Worm (Caenorhabditis elegans) whole organism, late embryonic: ENCODE data around the gene R160.2.

Source experiments
- C08G9.2 ChIP-seq: sonication (generic microtip); optimal IDR thresholded peaks from 2 replicates; lab custom pipeline; 2016; ENCODE audit warnings: mild to moderate bottlenecking, missing genetic modification characterization, moderate library complexity, missing compliant biosample characterization
- F13H6.1 ChIP-seq: sonication (generic microtip); optimal IDR thresholded peaks from 2 replicates; lab custom pipeline; 2016; ENCODE audit warnings: missing genetic modification characterization, missing compliant biosample characterization
- K02D7.2 ChIP-seq: sonication (generic microtip); optimal IDR thresholded peaks from 2 replicates; lab custom pipeline; 2017; ENCODE audit warnings: mild to moderate bottlenecking, missing genetic modification characterization, missing compliant biosample characterization
- Y22D7AL.16 ChIP-seq: sonication (generic microtip); optimal IDR thresholded peaks from 2 replicates; lab custom pipeline; 2016; ENCODE audit warnings: missing genetic modification characterization, missing compliant biosample characterization
- ahr-1 ChIP-seq: sonication (generic microtip); optimal IDR thresholded peaks from 2 replicates; lab custom pipeline; 2016; ENCODE audit warnings: missing genetic modification characterization, missing compliant biosample characterization
- ama-1 ChIP-seq: fragments of 150-350 bp; optimal IDR thresholded peaks from 2 replicates; lab custom pipeline; 2014
- ceh-14 ChIP-seq: sonication (generic microtip); optimal IDR thresholded peaks from 2 replicates; lab custom pipeline; 2016; ENCODE audit warnings: missing genotype, missing genetic modification characterization, missing compliant biosample characterization
- ceh-18 ChIP-seq: sonication (generic microtip); optimal IDR thresholded peaks from 2 replicates; lab custom pipeline; 2016; ENCODE audit warnings: missing genetic modification characterization, missing compliant biosample characterization
- ceh-2 ChIP-seq: sonication (generic microtip); optimal IDR thresholded peaks from 2 replicates; lab custom pipeline; 2016; ENCODE audit warnings: missing genotype, missing genetic modification characterization, missing compliant biosample characterization
- ceh-24 ChIP-seq: sonication (generic microtip); optimal IDR thresholded peaks from 2 replicates; lab custom pipeline; 2016; ENCODE audit warnings: mild to moderate bottlenecking, missing genetic modification characterization, missing compliant biosample characterization
- ceh-30 ChIP-seq: fragments of 150-350 bp; optimal IDR thresholded peaks from 2 replicates; lab custom pipeline; 2014; ENCODE audit warnings: missing biosample characterization, missing genetic modification characterization
- ceh-31 ChIP-seq: sonication (generic microtip); optimal IDR thresholded peaks from 2 replicates; lab custom pipeline; 2016; ENCODE audit warnings: missing genetic modification characterization, missing compliant biosample characterization
- ceh-34 ChIP-seq: sonication (generic microtip); optimal IDR thresholded peaks from 2 replicates; lab custom pipeline; 2016; ENCODE audit warnings: mild to moderate bottlenecking, missing genetic modification characterization, missing compliant biosample characterization
- ceh-45 ChIP-seq: fragments of 200-800 bp; sonication (Bioruptor generic); IDR thresholded peaks from 2 replicates; pipeline ENCODE4 v1.3.6; 2022; ENCODE audit warnings: missing genetic modification reagents, missing genetic modification characterization, missing compliant biosample characterization
- ceh-48 ChIP-seq: sonication (generic microtip); optimal IDR thresholded peaks from 2 replicates; lab custom pipeline; 2016; ENCODE audit warnings: missing genetic modification characterization, inconsistent platforms, missing compliant biosample characterization
- ceh-6 ChIP-seq: fragments of 200-800 bp; sonication (Bioruptor generic); optimal IDR thresholded peaks from 2 replicates; lab custom pipeline; 2018; ENCODE audit warnings: mild to moderate bottlenecking, missing genetic modification characterization, missing compliant biosample characterization
- ceh-9 ChIP-seq: sonication (generic microtip); optimal IDR thresholded peaks from 2 replicates; lab custom pipeline; 2016; ENCODE audit warnings: mild to moderate bottlenecking, missing genetic modification characterization, inconsistent platforms, missing compliant biosample characterization
- che-1 ChIP-seq: sonication (generic microtip); optimal IDR thresholded peaks from 2 replicates; lab custom pipeline; 2016; ENCODE audit warnings: mild to moderate bottlenecking, missing genetic modification characterization, missing compliant biosample characterization
- dmd-4 ChIP-seq: sonication (generic microtip); optimal IDR thresholded peaks from 2 replicates; lab custom pipeline; 2016; ENCODE audit warnings: borderline replicate concordance, missing genetic modification characterization, missing compliant biosample characterization
- dve-1 ChIP-seq: sonication (generic microtip); optimal IDR thresholded peaks from 2 replicates; lab custom pipeline; 2017; ENCODE audit warnings: antibody characterized with exemption, mild to moderate bottlenecking, missing genetic modification characterization, missing compliant biosample characterization
- elt-2 ChIP-seq: sonication (generic microtip); optimal IDR thresholded peaks from 2 replicates; lab custom pipeline; 2016; ENCODE audit warnings: missing genetic modification reagents, missing genetic modification characterization, missing compliant biosample characterization
- elt-4 ChIP-seq: sonication (generic microtip); optimal IDR thresholded peaks from 2 replicates; lab custom pipeline; 2016; ENCODE audit warnings: missing genetic modification characterization, missing compliant biosample characterization
- eyg-1 ChIP-seq: sonication (generic microtip); optimal IDR thresholded peaks from 2 replicates; lab custom pipeline; 2016; ENCODE audit warnings: missing genotype, missing genetic modification characterization, missing compliant biosample characterization
- fkh-10 ChIP-seq: fragments of 150-350 bp; optimal IDR thresholded peaks from 2 replicates; lab custom pipeline; 2014; ENCODE audit warnings: missing biosample characterization, missing genetic modification reagents, missing genetic modification characterization
- fkh-6 ChIP-seq: sonication (generic microtip); optimal IDR thresholded peaks from 2 replicates; lab custom pipeline; 2016; ENCODE audit warnings: missing genetic modification characterization, missing compliant biosample characterization
- gmeb-2 ChIP-seq: sonication (generic microtip); optimal IDR thresholded peaks from 2 replicates; lab custom pipeline; 2016; ENCODE audit warnings: missing genetic modification characterization, inconsistent platforms, missing compliant biosample characterization
- hlh-13 ChIP-seq: fragments of 200-800 bp; sonication (Bioruptor generic); optimal IDR thresholded peaks from 2 replicates; lab custom pipeline; 2018; ENCODE audit warnings: mild to moderate bottlenecking, missing genetic modification characterization, missing compliant biosample characterization
- hlh-15 ChIP-seq: sonication (generic microtip); optimal IDR thresholded peaks from 2 replicates; lab custom pipeline; 2016; ENCODE audit warnings: missing genetic modification characterization, missing compliant biosample characterization
- hlh-30 ChIP-seq: sonication (generic microtip); optimal IDR thresholded peaks from 2 replicates; lab custom pipeline; 2017; ENCODE audit warnings: antibody characterized with exemption, missing genetic modification characterization, missing compliant biosample characterization; ENCODE audit not compliant: insufficient read depth
- hlh-6 ChIP-seq: sonication (generic microtip); optimal IDR thresholded peaks from 2 replicates; lab custom pipeline; 2016; ENCODE audit warnings: missing genotype, missing genetic modification characterization, missing compliant biosample characterization
- lin-11 ChIP-seq: fragments of 200-800 bp; sonication (Bioruptor generic); optimal IDR thresholded peaks from 2 replicates; lab custom pipeline; 2018; ENCODE audit warnings: mild to moderate bottlenecking, missing genetic modification characterization, missing compliant biosample characterization
- madf-2 ChIP-seq: sonication (generic microtip); optimal IDR thresholded peaks from 2 replicates; lab custom pipeline; 2017; ENCODE audit warnings: missing genetic modification characterization, missing compliant biosample characterization
- mec-3 ChIP-seq: sonication (generic microtip); optimal IDR thresholded peaks from 2 replicates; lab custom pipeline; 2016; ENCODE audit warnings: borderline replicate concordance, missing genetic modification characterization, missing compliant biosample characterization
- nfya-1 ChIP-seq: sonication (generic microtip); optimal IDR thresholded peaks from 2 replicates; lab custom pipeline; 2017; ENCODE audit warnings: missing genetic modification characterization, mild to moderate bottlenecking, missing compliant biosample characterization, antibody characterized with exemption, moderate library complexity
- nhr-11 ChIP-seq: fragments of 150-350 bp; optimal IDR thresholded peaks from 2 replicates; lab custom pipeline; 2014; ENCODE audit warnings: missing biosample characterization, missing genetic modification characterization
- nhr-232 ChIP-seq: sonication (generic microtip); optimal IDR thresholded peaks from 2 replicates; lab custom pipeline; 2016; ENCODE audit warnings: missing genetic modification characterization, missing compliant biosample characterization
- npax-4 ChIP-seq: sonication (generic microtip); optimal IDR thresholded peaks from 2 replicates; lab custom pipeline; 2016; ENCODE audit warnings: missing genetic modification characterization, missing compliant biosample characterization
- odd-2 ChIP-seq: sonication (generic microtip); optimal IDR thresholded peaks from 2 replicates; lab custom pipeline; 2017; ENCODE audit warnings: antibody characterized with exemption, mild to moderate bottlenecking, missing genetic modification characterization, missing compliant biosample characterization
- pag-3 ChIP-seq: sonication (generic microtip); optimal IDR thresholded peaks from 2 replicates; lab custom pipeline; 2016; ENCODE audit warnings: missing compliant biosample characterization, missing genetic modification characterization, borderline replicate concordance
- pat-9 ChIP-seq: fragments of 200-800 bp; sonication (Bioruptor generic); optimal IDR thresholded peaks from 2 replicates; lab custom pipeline; 2018; ENCODE audit warnings: mild to moderate bottlenecking, missing genetic modification characterization, moderate library complexity, missing compliant biosample characterization
- pax-1 ChIP-seq: fragments of 150-350 bp; optimal IDR thresholded peaks from 2 replicates; lab custom pipeline; 2014; ENCODE audit warnings: missing biosample characterization, missing genetic modification characterization
- pha-2 ChIP-seq: sonication (generic microtip); optimal IDR thresholded peaks from 2 replicates; lab custom pipeline; 2017; ENCODE audit warnings: mild to moderate bottlenecking, missing genetic modification characterization, missing compliant biosample characterization
- pqm-1 ChIP-seq: sonication (generic microtip); optimal IDR thresholded peaks from 2 replicates; lab custom pipeline; 2016; ENCODE audit warnings: missing genetic modification characterization, missing compliant biosample characterization
- pros-1 ChIP-seq: fragments of 150-350 bp; optimal IDR thresholded peaks from 2 replicates; lab custom pipeline; 2014; ENCODE audit warnings: missing biosample characterization, missing genetic modification reagents, missing genetic modification characterization
- ref-2 ChIP-seq: sonication (generic microtip); optimal IDR thresholded peaks from 2 replicates; lab custom pipeline; 2016; ENCODE audit warnings: missing genetic modification characterization, missing compliant biosample characterization
- rnt-1 ChIP-seq: sonication (generic microtip); optimal IDR thresholded peaks from 2 replicates; lab custom pipeline; 2016; ENCODE audit warnings: missing genetic modification characterization, missing compliant biosample characterization
- sox-2 ChIP-seq: fragments of 200-800 bp; sonication (Bioruptor generic); IDR thresholded peaks from 2 replicates; pipeline ENCODE4 v1.3.6; 2022; ENCODE audit warnings: missing genetic modification reagents, missing genetic modification characterization, missing compliant biosample characterization
- syd-9 ChIP-seq: sonication (generic microtip); optimal IDR thresholded peaks from 2 replicates; lab custom pipeline; 2016; ENCODE audit warnings: mild to moderate bottlenecking, missing genetic modification characterization, moderate library complexity, missing compliant biosample characterization
- tbx-2 ChIP-seq: sonication (generic microtip); optimal IDR thresholded peaks from 2 replicates; lab custom pipeline; 2016; ENCODE audit warnings: missing genetic modification characterization, missing compliant biosample characterization
- tbx-7 ChIP-seq: sonication (generic microtip); optimal IDR thresholded peaks from 2 replicates; lab custom pipeline; 2016; ENCODE audit warnings: missing genotype, missing genetic modification characterization, missing compliant biosample characterization
- unc-55 ChIP-seq: sonication (generic microtip); optimal IDR thresholded peaks from 2 replicates; lab custom pipeline; 2017; ENCODE audit warnings: missing biosample characterization, missing genetic modification reagents, missing genetic modification characterization
- unc-86 ChIP-seq: sonication (generic microtip); optimal IDR thresholded peaks from 2 replicates; lab custom pipeline; 2016; ENCODE audit warnings: missing genetic modification characterization, missing compliant biosample characterization
- zip-5 ChIP-seq: sonication (generic microtip); optimal IDR thresholded peaks from 2 replicates; lab custom pipeline; 2016; ENCODE audit warnings: missing genetic modification characterization, missing compliant biosample characterization
- ztf-16 ChIP-seq: sonication (generic microtip); optimal IDR thresholded peaks from 2 replicates; lab custom pipeline; 2017; ENCODE audit warnings: missing genetic modification characterization, missing compliant biosample characterization

R160.2 gene

ce11 chrX:4388834-4389409 is 12.2 kb upstream of the R160.2 start, which contains the start of gene dpy-23:
Gene dpy-23 (plus strand): TSS chrX:4389359.
- TF ChIP-seq ceh-2 (tag; lab: Kevin White, UChicago) (peak; percentile 15), ceh-6 (GFP tag; lab: Kevin White, UChicago) (no peak), pax-1 (peak; percentile 62), pros-1 (peak; percentile 90), ceh-31 (tag; lab: Kevin White, UChicago) (peak; percentile 93), ztf-16 (tag; lab: Kevin White, UChicago) (peak; percentile 45), ref-2 (tag; lab: Kevin White, UChicago) (peak; percentile 74), ceh-14 (tag; lab: Kevin White, UChicago) (peak; percentile 65), ceh-45 (GFP tag; lab: Robert Waterston, UW) (no peak), F13H6.1 (tag; lab: Kevin White, UChicago) (peak; percentile 67), ceh-48 (tag; lab: Kevin White, UChicago) (no peak), zip-5 (no peak), unc-55 (peak; percentile 90), pag-3 (tag; lab: Kevin White, UChicago) (no peak), lin-11 (tag; lab: Kevin White, UChicago) (no peak), sox-2 (GFP tag; lab: Robert Waterston, UW) (no peak), ceh-9 (no peak), fkh-6 (tag; lab: Kevin White, UChicago) (no peak), fkh-10 (GFP tag; lab: Kevin White, UChicago) (no peak), hlh-6 (tag; lab: Kevin White, UChicago) (no peak), elt-2 (peak; percentile 71), elt-4 (no peak), ahr-1 (tag; lab: Kevin White, UChicago) (no peak), nhr-11 (tag; lab: Kevin White, UChicago) (no peak), Y22D7AL.16 (no peak), hlh-15 (tag; lab: Kevin White, UChicago) (no peak), ceh-24 (tag; lab: Kevin White, UChicago) (no peak), pha-2 (tag; lab: Kevin White, UChicago) (no peak), ceh-18 (tag; lab: Kevin White, UChicago) (peak; percentile 94), nfya-1 (tag; lab: Kevin White, UChicago) (peak; percentile 97), madf-2 (tag; lab: Kevin White, UChicago) (peak; percentile 97), nhr-232 (tag; lab: Kevin White, UChicago) (no peak), K02D7.2 (tag; lab: Kevin White, UChicago) (no peak), C08G9.2 (tag; lab: Kevin White, UChicago) (no peak), pat-9 (tag; lab: Kevin White, UChicago) (no peak), odd-2 (no peak), unc-86 (peak; percentile 3), hlh-13 (GFP tag; lab: Kevin White, UChicago) (no peak), eyg-1 (tag; lab: Kevin White, UChicago) (no peak), mec-3 (tag; lab: Kevin White, UChicago) (no peak), tbx-2 (peak; percentile 86), gmeb-2 (tag; lab: Kevin White, UChicago) (no peak), ceh-30 (tag; lab: Kevin White, UChicago) (peak; percentile 43), ama-1 (lab: Kevin White, UChicago) (no peak), pqm-1 (tag; lab: Kevin White, UChicago) (peak; percentile 32), dmd-4 (tag; lab: Kevin White, UChicago) (no peak), syd-9 (tag; lab: Kevin White, UChicago) (peak; percentile 66), dve-1 (tag; lab: Kevin White, UChicago) (peak; percentile 82), che-1 (tag; lab: Kevin White, UChicago) (peak; percentile 3), rnt-1 (peak; percentile 87), npax-4 (tag; lab: Kevin White, UChicago) (no peak), tbx-7 (no peak), ceh-34 (peak; percentile 90), hlh-30 (tag; lab: Kevin White, UChicago) (peak; percentile 93)
